Fruit fly (Drosophila melanogaster): Measurements from ENCODE around the gene lectin-29Ca.

dm6 chr2L:8362273-8362954 lies 31.7 kb downstream of the lectin-29Ca start, which contains the start of gene CG7627:
- TF ChIP-seq CG8478 (optimal IDR thresholded peaks at IDR 0.05) = no peak
- TF ChIP-seq CTCF (optimal IDR thresholded peaks at IDR 0.05) = no peak

Data from S2 (cell line).